Worm (Caenorhabditis elegans): ENCODE results near the gene T14G8.3.

The T14G8.3 gene

DNA sequence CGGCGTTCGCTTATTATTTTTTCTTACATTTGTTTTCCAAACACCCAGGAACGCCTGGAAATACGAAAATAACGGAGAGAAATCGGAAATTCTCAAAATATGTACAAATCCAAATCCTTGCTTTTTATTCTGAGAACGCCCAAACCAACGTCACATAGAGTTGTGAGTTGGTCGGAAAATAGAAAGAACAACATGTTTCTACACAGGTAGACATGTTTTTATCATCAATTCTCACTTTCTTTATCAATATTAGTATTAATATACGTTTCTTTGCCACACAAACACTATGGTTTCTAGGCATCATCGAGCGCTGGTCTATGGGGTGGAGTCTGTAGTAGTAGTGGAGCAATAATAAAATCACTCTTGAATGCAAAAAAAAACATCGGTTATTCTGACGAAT, 57.4 kb downstream of the T14G8.3 start:
- TF ChIP-seq sup-37 (GFP tag; optimal IDR thresholded peaks at IDR 0.05) (no peak), nhr-47 (tag; optimal IDR thresholded peaks at IDR 0.05) (no peak), nhr-20 (tag; optimal IDR thresholded peaks at IDR 0.05) (no peak), fkh-8 (tag; optimal IDR thresholded peaks at IDR 0.05) (no peak), hpl-2 (GFP tag; optimal IDR thresholded peaks at IDR 0.05) (no peak), snu-23 (GFP tag; optimal IDR thresholded peaks at IDR 0.05) (no peak), fkh-10 (GFP tag; optimal IDR thresholded peaks at IDR 0.05) (no peak)

Measured in whole organism, L1 larva.